Fruit fly (Drosophila melanogaster): Measurements from ENCODE around the gene CanA-14F.

The CanA-14F gene

dm6 chrX:16527203-16527602, 59.8 kb downstream of the CanA-14F start:
- no peak for TF ChIP-seq CG7101 (tag; optimal IDR thresholded peaks at IDR 0.05)
- TF ChIP-seq toe (GFP tag; optimal IDR thresholded peaks at IDR 0.05): no peak
- TF ChIP-seq kay (GFP tag; ENCODE audit: borderline replicate concordance): no peak
- TF ChIP-seq CG14711 (tag; optimal IDR thresholded peaks at IDR 0.05): no peak
- TF ChIP-seq CG5204 (GFP tag; optimal IDR thresholded peaks at IDR 0.05): no peak
- TF ChIP-seq Mnt (GFP tag; optimal IDR thresholded peaks at IDR 0.05): no peak
- TF ChIP-seq ovo (GFP tag; optimal IDR thresholded peaks at IDR 0.05): no peak
- no peak for TF ChIP-seq Clk (GFP tag; optimal IDR thresholded peaks at IDR 0.05)
- TF ChIP-seq bab1 (GFP tag; optimal IDR thresholded peaks at IDR 0.05): no peak
- no peak for TF ChIP-seq CG33017 (tag; optimal IDR thresholded peaks at IDR 0.05)
- TF ChIP-seq CG7045 (GFP tag; optimal IDR thresholded peaks at IDR 0.05): no peak
- TF ChIP-seq CG1620 (GFP tag; optimal IDR thresholded peaks at IDR 0.05): no peak
- no peak for TF ChIP-seq tj (GFP tag; optimal IDR thresholded peaks at IDR 0.05)
- no peak for TF ChIP-seq Hr96 (GFP tag; optimal IDR thresholded peaks at IDR 0.05)
- no peak for TF ChIP-seq cic (GFP tag; optimal IDR thresholded peaks at IDR 0.05)
- no peak for TF ChIP-seq CG12768 (GFP tag; optimal IDR thresholded peaks at IDR 0.05)
- TF ChIP-seq CG11617 (GFP tag; optimal IDR thresholded peaks at IDR 0.05): no peak
- TF ChIP-seq cnc (optimal IDR thresholded peaks at IDR 0.05): no peak

- no peak for TF ChIP-seq bab1 (GFP tag; optimal IDR thresholded peaks at IDR 0.05)
- TF ChIP-seq CG12768 (GFP tag; optimal IDR thresholded peaks at IDR 0.05): no peak
- TF ChIP-seq CG7045 (GFP tag; optimal IDR thresholded peaks at IDR 0.05): no peak
- TF ChIP-seq toe (GFP tag; optimal IDR thresholded peaks at IDR 0.05): no peak
- TF ChIP-seq Clk (GFP tag; optimal IDR thresholded peaks at IDR 0.05): no peak
- TF ChIP-seq CG14711 (tag; optimal IDR thresholded peaks at IDR 0.05): no peak
- no peak for TF ChIP-seq Mnt (GFP tag; optimal IDR thresholded peaks at IDR 0.05)
- no peak for TF ChIP-seq pad (GFP tag; optimal IDR thresholded peaks at IDR 0.05)
- TF ChIP-seq CG5204 (GFP tag; optimal IDR thresholded peaks at IDR 0.05): no peak
- no peak for TF ChIP-seq CG33017 (tag; optimal IDR thresholded peaks at IDR 0.05)
- no peak for TF ChIP-seq CG7101 (tag; optimal IDR thresholded peaks at IDR 0.05)
- TF ChIP-seq Hr96 (GFP tag; optimal IDR thresholded peaks at IDR 0.05): no peak
- no peak for TF ChIP-seq kay (GFP tag; ENCODE audit: borderline replicate concordance)
- no peak for TF ChIP-seq tj (GFP tag; optimal IDR thresholded peaks at IDR 0.05)
- TF ChIP-seq CG11617 (GFP tag; optimal IDR thresholded peaks at IDR 0.05): no peak
- no peak for TF ChIP-seq cic (GFP tag; optimal IDR thresholded peaks at IDR 0.05)
- no peak for TF ChIP-seq cnc (optimal IDR thresholded peaks at IDR 0.05)
Observed at dm6 chrX:16526084-16526734, 60.8 kb downstream of the CanA-14F start.

dm6 chrX:16525315-16525714, 61.7 kb downstream of the CanA-14F start, which contains the start of gene Cnx14D:
Gene Cnx14D, minus strand, starts transcription at chrX:16525415.
- TF ChIP-seq CG33017 (tag; optimal IDR thresholded peaks at IDR 0.05) (no peak), CG7045 (GFP tag; optimal IDR thresholded peaks at IDR 0.05) (no peak), CG1620 (GFP tag; optimal IDR thresholded peaks at IDR 0.05) (no peak), CG12768 (GFP tag; optimal IDR thresholded peaks at IDR 0.05) (no peak), CG11617 (GFP tag; optimal IDR thresholded peaks at IDR 0.05) (no peak), CG7101 (tag; optimal IDR thresholded peaks at IDR 0.05) (no peak), kay (GFP tag; ENCODE audit: borderline replicate concordance) (no peak), Hr96 (GFP tag; optimal IDR thresholded peaks at IDR 0.05) (no peak), toe (GFP tag; optimal IDR thresholded peaks at IDR 0.05) (no peak), Mnt (GFP tag; optimal IDR thresholded peaks at IDR 0.05) (no peak), Crg-1 (GFP tag; optimal IDR thresholded peaks at IDR 0.05) (no peak)
